Fruit fly (Drosophila melanogaster) S2 (cell line): ENCODE data around the gene caup.

Experiments
- CG8478 ChIP-seq: fragments of >200 bp; optimal IDR thresholded peaks from 2 replicates; lab custom pipeline; 2018
- CTCF ChIP-seq, 2 experiments: fragments of >200 bp; optimal IDR thresholded peaks; 2 replicates each; lab custom pipeline; 2018

The caup gene

DNA sequence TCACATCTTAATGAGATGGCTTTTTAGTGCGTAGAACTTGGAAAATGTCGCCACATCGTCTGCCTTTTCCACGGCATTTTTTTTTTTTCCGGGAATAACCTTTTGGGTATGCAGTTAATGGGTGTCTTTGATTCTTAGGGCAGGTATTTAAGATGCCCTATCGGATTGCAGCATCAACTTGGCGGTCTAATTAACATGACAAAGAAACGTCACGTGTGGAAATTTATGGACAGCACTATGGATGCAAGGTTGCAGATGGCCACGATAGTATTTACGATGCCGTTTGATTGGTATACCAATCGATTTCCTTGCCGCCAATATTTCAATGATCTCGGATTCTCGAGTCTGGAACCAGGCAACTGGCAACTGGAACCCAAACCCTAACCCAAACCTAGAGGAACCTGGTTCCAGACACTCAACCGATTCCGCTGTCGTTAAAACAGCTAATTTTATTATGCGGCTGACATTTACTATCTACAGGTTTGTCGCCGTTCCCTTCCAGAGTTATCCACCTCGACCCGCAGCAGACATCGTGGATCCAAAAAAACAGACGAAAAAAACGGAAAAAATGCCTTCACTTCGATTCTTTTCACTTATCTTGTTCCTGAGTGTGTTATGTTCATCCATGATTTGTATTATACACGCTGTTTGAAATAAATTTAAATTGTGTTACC, 8.1 kb upstream of the caup start:
- TF ChIP-seq CTCF (optimal IDR thresholded peaks at IDR 0.05; lab: Kevin White, UChicago) (no peak), CG8478 (no peak)

DNA sequence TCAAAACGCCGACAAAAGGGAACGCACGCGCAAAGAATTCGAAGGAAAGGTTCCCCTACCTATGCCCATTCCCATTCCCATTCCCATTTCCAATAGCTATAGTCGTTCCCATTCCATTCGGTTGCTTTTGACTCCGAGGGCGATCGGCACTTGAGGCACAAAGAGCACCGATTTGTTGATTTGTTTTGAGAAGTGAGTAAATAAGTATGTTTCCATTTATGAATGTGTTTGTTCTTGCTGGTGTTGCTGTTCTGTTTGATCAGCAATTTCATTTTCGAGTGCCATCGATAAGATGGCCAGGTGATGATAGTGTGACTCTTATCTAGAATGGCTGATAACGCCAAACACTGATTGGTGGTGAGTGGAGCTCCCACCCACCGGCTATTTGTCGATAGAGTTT, 3.1 kb upstream of the caup start:
- TF ChIP-seq CTCF (optimal IDR thresholded peaks at IDR 0.05; lab: Kevin White, UChicago) = no peak
- no peak for TF ChIP-seq CG8478

DNA sequence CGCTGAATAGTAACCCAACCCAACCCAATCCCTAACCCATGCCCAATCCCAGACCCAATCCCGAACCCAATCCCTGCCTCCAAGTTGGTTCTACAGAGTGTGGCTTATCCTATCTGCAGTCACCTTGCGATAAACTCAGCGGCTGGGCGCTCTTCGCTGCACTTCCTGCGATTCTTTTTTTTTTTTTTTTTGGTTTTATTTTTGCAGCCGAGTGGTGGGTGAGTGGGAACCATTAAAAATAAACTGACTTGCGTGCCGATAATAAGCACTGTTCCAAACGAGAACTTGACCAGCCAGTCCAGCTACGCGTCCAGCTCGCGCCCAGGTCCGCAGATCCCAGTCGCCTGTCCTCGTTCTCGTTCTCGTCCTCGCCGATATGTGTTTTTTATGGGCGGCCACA, 5.6 kb downstream of the caup start:
- TF ChIP-seq CG8478 (no peak), CTCF (optimal IDR thresholded peaks at IDR 0.05; lab: Kevin White, UChicago) (no peak)

DNA sequence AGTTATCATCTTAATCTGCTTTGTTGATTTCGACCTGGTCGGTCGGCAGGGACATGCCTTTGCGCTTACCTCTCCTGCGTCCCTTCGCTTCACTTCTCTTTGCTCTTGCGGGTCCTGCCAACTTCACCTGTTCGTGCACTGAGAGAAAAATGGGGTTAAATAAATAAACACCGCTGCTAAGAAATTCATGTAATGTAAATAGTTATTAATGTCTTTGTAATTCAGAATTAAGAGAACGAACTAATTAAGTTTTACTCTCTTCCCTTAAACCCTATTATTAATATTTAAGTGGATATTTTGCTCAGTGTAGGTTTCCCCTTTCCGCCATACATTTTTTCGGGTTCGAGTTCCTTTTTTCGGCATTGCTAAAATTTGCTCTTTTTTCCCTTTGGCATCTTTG, 7.0 kb downstream of the caup start:
- TF ChIP-seq CG8478 (no peak), CTCF (optimal IDR thresholded peaks at IDR 0.05; lab: Kevin White, UChicago) (no peak)

DNA sequence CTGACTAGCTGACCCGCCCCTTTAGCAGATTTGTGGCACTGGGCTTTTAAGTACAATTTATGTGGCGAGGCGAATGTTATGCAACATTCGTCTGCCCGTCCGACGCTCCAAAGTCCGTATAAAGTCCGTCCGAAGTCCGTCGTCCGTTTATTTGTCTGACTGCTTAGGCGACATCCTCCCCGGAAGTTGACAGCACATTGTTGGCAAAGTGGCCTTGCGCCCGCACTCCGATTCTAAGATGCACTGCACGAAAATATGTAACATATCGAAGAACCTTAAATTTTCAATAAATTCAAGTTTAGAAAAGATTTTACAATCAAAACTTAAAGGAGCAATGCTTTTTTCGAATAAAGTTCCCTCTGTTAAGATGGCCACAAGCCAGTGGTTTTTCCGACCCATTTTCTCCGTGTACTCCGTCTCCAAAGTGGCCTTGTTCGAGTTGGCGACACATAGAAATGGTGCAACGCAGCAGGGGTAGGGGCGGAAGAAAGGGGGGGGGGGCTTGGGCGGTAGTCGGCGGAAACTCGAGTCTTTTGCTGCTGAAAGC, 9.5 kb downstream of the caup start:
- no peak for TF ChIP-seq CTCF (optimal IDR thresholded peaks at IDR 0.05; lab: Kevin White, UChicago)
- TF ChIP-seq CG8478 = no peak

dm6 chr3L:12621862-12622261, 12.4 kb downstream of the caup start:
- TF ChIP-seq CG8478 (no peak), CTCF (optimal IDR thresholded peaks at IDR 0.05; lab: Kevin White, UChicago) (no peak)

DNA sequence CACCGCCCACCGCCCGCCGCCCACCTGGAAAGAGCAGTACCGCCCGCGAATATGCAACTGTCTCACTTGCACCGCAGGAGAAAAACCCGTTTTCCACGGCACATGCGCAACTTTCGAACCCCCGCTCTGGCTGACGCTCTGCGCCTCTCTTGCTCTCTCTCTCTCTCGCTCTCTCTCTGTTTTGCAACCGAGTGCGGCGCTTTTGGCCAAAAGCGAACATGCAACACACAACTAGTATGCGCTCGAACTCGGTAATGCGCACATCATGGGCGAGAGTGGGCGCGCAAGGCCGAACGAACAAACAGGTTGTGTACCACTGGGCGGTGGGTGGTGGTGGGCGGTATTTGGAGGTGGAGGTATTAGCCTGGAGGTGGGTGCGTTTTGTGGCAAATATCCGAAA, 18.3 kb downstream of the caup start:
- TF ChIP-seq CTCF (optimal IDR thresholded peaks at IDR 0.05; lab: Kevin White, UChicago) (no peak), CG8478 (no peak)

DNA sequence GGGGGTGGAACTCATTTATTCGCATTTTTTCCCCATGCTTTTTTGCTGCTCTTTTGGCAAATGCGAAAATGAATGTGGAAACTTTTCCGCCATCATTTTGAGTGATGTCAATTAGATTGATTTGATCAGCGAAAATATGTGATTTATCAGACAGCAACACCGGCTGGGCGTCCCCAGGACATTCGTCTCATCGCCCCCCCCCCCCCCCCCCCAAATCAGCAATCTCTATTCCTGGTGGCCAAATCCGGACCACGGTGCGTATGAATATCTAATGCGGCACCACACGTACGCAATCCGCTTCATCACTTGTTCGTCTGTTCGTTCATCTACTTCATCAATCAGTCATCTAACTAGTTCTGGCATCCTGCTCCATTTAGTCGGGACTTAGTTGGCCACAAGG, 25.6 kb downstream of the caup start:
- TF ChIP-seq CTCF (optimal IDR thresholded peaks at IDR 0.05; lab: Kevin White, UChicago) = no peak
- no peak for TF ChIP-seq CG8478

- TF ChIP-seq CG8478 (no peak), CTCF (optimal IDR thresholded peaks at IDR 0.05; lab: Kevin White, UChicago) (no peak)
Measured at dm6 chr3L:12638345-12638744, 28.9 kb downstream of the caup start.

dm6 chr3L:12638919-12639607, 29.6 kb downstream of the caup start:
- TF ChIP-seq CTCF (optimal IDR thresholded peaks at IDR 0.05; lab: Kevin White, UChicago) (no peak), CG8478 (no peak)

dm6 chr3L:12639608-12639967, 30.2 kb downstream of the caup start:
- TF ChIP-seq CTCF (optimal IDR thresholded peaks at IDR 0.05; lab: Kevin White, UChicago) = no peak

dm6 chr3L:12640719-12641118, 31.3 kb downstream of the caup start:
- no peak for TF ChIP-seq CTCF (optimal IDR thresholded peaks at IDR 0.05; lab: Kevin White, UChicago)

- no peak for TF ChIP-seq CTCF (optimal IDR thresholded peaks at IDR 0.05; lab: Kevin White, UChicago)
- no peak for TF ChIP-seq CG8478
Measured at dm6 chr3L:12642339-12642895, 33.0 kb downstream of the caup start.

DNA sequence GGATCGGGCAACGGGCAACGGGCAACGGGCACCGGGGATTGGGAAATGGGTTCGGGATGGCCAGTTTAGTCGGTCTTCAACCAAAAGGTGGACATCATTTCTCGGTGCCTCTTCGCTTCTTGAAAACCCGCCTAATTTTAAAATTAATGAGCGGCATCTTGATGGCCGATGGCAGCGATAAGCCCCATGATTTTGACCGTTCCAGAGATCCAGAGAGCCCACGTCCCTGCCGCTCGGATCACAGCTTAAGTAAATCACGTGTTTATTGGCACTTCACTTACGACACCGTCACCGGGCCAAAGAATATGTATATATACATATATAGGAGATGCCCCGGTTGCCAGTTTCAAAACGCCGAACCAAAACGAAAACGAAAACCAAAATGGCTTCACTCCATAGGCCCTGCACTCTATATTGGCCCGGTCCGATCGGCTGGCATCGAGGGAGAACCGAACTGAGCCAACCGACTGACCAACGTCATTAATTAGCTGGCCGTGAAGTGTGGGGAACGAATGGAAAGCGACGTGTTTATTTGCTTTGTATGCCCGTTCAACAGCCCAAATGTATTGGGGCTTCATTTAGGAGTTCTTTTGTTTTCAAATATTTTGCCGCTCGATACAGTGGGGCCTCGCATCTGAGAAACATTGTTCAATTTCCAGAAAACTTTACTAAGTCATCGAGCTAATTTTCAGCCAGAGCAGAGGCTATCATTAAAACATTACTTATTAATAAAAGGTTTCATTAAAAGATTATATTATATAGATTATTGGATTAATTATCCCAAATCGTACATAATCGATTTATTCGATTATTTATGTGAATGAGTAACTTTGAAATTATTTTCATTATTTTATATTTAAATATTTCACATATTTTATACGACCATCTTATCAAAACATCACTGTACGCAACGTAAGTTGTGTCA, 34.7 kb downstream of the caup start:
- TF ChIP-seq CG8478 (no peak), CTCF (optimal IDR thresholded peaks at IDR 0.05; lab: Kevin White, UChicago) (no peak)

DNA sequence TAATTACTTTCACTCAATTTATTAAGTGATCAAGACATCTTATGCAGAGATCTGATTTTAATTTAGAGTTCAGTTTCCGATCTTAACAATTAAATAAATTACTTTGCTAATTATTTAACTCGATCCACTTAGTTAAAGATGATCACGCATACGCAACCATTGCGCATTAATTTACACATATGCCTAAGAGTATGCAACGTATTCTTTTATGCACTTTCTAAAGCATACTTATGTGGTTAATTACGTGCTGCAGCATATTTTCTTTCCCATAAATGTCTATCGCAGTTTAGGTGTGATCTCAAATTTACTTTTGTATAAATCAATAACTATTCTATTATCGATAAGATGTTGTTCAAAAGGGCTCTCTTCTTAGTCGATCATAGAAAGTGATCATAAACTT, 36.7 kb downstream of the caup start:
- TF ChIP-seq CTCF (optimal IDR thresholded peaks at IDR 0.05; lab: Kevin White, UChicago) = no peak
- TF ChIP-seq CG8478 = no peak
